Worm (Caenorhabditis elegans): ENCODE measurements around the gene twk-23.

DNA sequence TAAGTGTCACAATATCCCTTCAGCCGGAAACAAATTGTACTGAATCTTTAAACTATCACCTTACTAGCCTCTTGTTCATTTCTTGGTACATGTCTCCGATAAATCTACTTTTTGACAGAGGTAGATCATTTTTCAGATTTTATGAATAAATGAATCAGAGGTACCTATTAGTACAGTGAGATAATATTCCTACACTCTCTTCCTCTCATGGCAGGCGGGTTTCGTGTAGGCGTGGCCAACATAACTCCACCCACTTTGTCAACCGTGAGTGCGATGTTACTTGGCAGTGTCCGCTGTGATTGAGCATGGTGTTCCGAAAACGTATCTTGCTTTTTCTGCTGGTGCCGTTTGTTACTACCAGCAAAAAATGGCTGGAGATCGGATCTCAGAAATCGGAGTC, 38.1 kb downstream of the twk-23 start, which contains the start of gene F55F3.4:
- TF ChIP-seq him-1 (tag; optimal IDR thresholded peaks at IDR 0.05), result no peak
- TF ChIP-seq dao-5 (tag; optimal IDR thresholded peaks at IDR 0.05), result no peak

Measured in whole organism, L4/young adult.